Worm (Caenorhabditis elegans) whole organism, late embryonic: ENCODE data around the gene Y68A4B.3.

Source experiments
- ceh-6 ChIP-seq: fragments of 200-800 bp; sonication (Bioruptor generic); optimal IDR thresholded peaks from 2 replicates; lab custom pipeline; 2018; ENCODE audit warnings: mild to moderate bottlenecking, missing genetic modification characterization, missing compliant biosample characterization
- fkh-10 ChIP-seq: fragments of 150-350 bp; optimal IDR thresholded peaks from 2 replicates; lab custom pipeline; 2014; ENCODE audit warnings: missing biosample characterization, missing genetic modification reagents, missing genetic modification characterization
- nhr-11 ChIP-seq: fragments of 150-350 bp; optimal IDR thresholded peaks from 2 replicates; lab custom pipeline; 2014; ENCODE audit warnings: missing biosample characterization, missing genetic modification characterization
- odd-2 ChIP-seq: sonication (generic microtip); optimal IDR thresholded peaks from 2 replicates; lab custom pipeline; 2017; ENCODE audit warnings: antibody characterized with exemption, mild to moderate bottlenecking, missing genetic modification characterization, missing compliant biosample characterization
- sox-2 ChIP-seq: fragments of 200-800 bp; sonication (Bioruptor generic); IDR thresholded peaks from 2 replicates; pipeline ENCODE4 v1.3.6; 2022; ENCODE audit warnings: missing genetic modification reagents, missing genetic modification characterization, missing compliant biosample characterization
- unc-42 ChIP-seq: sonication (generic microtip); optimal IDR thresholded peaks from 2 replicates; lab custom pipeline; 2016; ENCODE audit warnings: missing genotype, missing genetic modification characterization, missing compliant biosample characterization
- unc-86 ChIP-seq: sonication (generic microtip); optimal IDR thresholded peaks from 2 replicates; lab custom pipeline; 2016; ENCODE audit warnings: missing genetic modification characterization, missing compliant biosample characterization

DNA sequence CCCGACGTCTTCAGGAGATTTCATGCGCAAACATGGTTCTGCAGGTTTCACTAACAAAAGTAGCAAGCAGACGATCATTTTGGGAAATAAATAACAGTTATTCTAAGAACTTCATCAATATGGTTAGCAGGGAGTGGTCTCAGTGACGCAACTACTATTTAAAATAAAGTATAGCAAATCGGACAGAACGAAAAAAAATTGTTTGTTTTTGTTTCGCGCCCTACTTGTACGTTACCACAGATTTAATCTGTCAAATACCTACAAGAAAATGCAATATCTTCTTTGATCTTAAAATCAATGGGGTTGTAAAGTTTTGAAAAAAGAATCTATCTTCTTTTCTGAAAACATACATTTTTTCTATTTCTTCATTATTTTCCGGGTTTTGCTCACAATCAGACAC is 43.5 kb downstream of the Y68A4B.3 start, which contains the start of gene srz-96:
- TF ChIP-seq unc-86 (no peak), sox-2 (no peak), nhr-11 (tag; lab: Kevin White, UChicago) (no peak), unc-42 (no peak), ceh-6 (GFP tag; lab: Kevin White, UChicago) (no peak), odd-2 (tag; lab: Kevin White, UChicago) (no peak), fkh-10 (no peak)
